Fruit fly (Drosophila melanogaster) whole organism: ENCODE data around the gene bib.

ENCODE experiments used
- CG8478 ChIP-seq: fragments of >200 bp; optimal IDR thresholded peaks from 2 replicates; lab custom pipeline; 2018; ENCODE audit warnings: inconsistent platforms
- Dll ChIP-seq: fragments of >200 bp; optimal IDR thresholded peaks from 2 replicates; lab custom pipeline; 2017
- EcR ChIP-seq, 2 experiments: fragments of >200 bp; optimal IDR thresholded peaks; 2 replicates each; lab custom pipeline; 2017; ENCODE audit warnings: missing biosample characterization in 2 of 2, missing genetic modification characterization in 2 of 2, missing genetic modification reagents in 2 of 2
- pan ChIP-seq: fragments of >200 bp; optimal IDR thresholded peaks from 2 replicates; lab custom pipeline; 2017
- psq ChIP-seq: fragments of >200 bp; optimal IDR thresholded peaks from 2 replicates; lab custom pipeline; 2017
- usp ChIP-seq: fragments of >200 bp; optimal IDR thresholded peaks from 2 replicates; lab custom pipeline; 2017; ENCODE audit warnings: missing biosample characterization, missing genetic modification characterization, mixed read lengths

bib gene

DNA sequence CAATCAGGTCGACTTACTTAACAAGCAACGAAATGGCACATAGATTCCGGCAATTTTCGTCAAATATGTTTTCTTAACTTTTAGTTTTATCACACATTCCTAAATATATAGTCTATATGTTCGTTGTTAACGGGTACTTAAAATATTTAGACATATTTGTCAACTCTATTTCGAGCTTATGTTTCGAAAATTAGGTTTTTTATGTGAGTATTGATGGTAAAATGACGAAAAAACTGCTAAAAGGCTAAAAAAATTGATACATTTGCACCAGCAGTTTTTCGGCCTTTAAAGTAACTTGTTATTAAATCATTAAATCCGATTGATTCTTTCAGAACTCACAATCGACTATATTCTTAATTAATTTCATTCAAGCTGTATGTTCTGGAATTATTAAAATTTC, 32.9 kb downstream of the bib start, which contains the start of gene CG13131:
Gene CG13131 (minus strand): TSS at position 101 of the 400 bp plus-strand sequence.
- no peak for TF ChIP-seq psq
- no peak for TF ChIP-seq Dll
- no peak for TF ChIP-seq pan
- no peak for TF ChIP-seq EcR (GFP tag; optimal IDR thresholded peaks at IDR 0.05; lab: Kevin White, UChicago)
- no peak for TF ChIP-seq CG8478
- no peak for TF ChIP-seq usp

DNA sequence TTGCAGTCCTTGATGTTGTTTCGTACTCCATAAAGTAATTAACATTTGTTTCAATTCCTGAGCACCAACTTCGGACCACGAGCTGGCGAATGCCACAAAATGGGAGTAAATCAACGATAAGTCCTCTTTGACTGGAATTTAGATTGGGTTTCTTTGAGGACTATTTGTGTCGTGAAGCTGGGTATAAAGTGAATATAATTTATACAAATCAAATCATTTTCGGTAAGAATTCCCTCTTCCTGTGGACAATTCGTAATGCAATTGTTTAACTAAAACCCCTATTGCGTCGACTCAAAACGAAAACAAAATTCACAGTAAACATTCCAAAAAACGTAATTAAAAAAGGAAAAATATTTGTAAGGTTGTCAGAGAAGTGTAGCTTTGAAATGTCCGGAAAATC, 41.9 kb downstream of the bib start, which contains the start of gene CG13127:
Gene CG13127 (plus strand): TSS at position 301 of the 400 bp plus-strand sequence.
- TF ChIP-seq Dll (no peak), psq (no peak), EcR (GFP tag; optimal IDR thresholded peaks at IDR 0.05; lab: Kevin White, UChicago) (no peak), usp (no peak), CG8478 (no peak), pan (no peak)

DNA sequence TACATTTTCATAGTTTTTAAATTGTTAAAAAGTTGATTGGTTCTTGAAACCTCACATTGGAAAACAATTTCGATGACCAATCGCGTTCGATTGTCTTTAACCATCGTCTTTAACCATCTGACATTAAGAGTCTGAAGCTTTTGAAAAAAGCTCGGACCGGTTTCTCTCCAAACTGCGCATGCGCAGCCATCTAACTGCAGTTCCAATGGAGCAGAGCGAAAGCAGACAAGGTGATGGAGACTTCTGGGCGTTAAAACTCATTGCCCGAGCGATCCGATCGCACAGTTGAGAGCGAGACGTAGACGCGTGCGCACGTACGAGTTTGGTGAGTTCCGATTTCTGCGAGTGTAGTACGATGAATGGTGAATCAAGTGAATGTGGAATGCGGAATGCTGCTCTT, 48.0 kb downstream of the bib start, which contains the start of gene obst-B:
Gene obst-B (plus strand): TSS at position 276 of the 400 bp plus-strand sequence.
- TF ChIP-seq Dll (no peak), pan (no peak), EcR (GFP tag; optimal IDR thresholded peaks at IDR 0.05; lab: Kevin White, UChicago) (no peak), CG8478 (no peak), psq (no peak), usp (no peak)

DNA sequence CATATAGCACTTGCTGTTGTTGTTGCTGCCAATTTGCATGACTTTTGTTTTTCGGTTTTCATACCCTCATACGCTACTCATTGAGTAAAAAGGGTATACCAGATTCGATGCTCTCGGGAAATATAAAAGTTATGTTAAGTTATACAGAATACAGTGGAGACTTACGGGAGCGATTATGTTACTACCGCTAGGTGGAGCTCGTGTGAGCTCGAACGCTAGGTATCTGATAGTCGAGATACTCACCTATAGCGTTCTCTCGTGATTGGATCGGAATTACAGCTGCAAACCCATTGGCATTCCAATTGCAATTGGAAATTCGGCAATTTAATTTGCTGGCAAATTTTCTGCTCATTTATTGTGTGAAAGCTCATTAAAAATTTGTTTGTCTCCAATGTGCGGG, 49.0 kb downstream of the bib start:
- TF ChIP-seq pan, result no peak
- TF ChIP-seq psq, result no peak

DNA sequence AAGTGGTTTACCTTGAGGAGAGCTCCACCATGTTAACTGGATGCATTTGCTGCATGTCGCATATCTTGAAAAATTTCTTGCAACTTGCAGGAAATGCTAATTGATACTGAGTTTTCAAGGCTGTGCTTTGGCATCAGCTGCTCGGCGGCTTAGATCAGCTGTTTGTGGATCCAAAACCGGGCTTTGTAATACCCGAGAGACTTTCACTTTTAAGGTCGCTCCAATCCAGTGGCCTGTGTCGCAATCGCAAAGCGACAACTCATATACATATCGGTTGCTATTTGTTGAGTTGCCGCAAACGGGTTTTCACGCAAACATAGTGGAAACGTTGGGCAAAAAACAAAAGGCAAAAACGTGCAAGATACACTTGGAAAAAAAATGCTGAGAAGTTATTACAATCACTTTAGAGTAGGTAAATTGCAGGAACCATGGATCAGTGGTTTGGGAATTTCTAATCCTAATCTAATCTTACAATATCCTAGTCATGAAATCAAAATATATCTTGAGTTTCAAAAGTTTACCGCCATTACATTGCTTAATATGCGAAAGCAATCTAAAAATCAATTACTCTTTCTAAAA, 51.4 kb downstream of the bib start:
- TF ChIP-seq usp, result no peak
- no peak for TF ChIP-seq CG8478
